Worm (Caenorhabditis elegans) whole organism, early embryonic: ENCODE data around the gene R160.13.

Experiments used
- B0310.2 ChIP-seq: sonication (generic microtip); optimal IDR thresholded peaks from 2 replicates; lab custom pipeline; 2016; ENCODE audit warnings: mild to moderate bottlenecking, missing genetic modification characterization, missing compliant biosample characterization
- F13C5.2 ChIP-seq: sonication (generic microtip); optimal IDR thresholded peaks from 2 replicates; lab custom pipeline; 2017; ENCODE audit warnings: mild to moderate bottlenecking, missing genetic modification characterization, inconsistent platforms, missing compliant biosample characterization
- aly-1 ChIP-seq: sonication (generic microtip); optimal IDR thresholded peaks from 2 replicates; lab custom pipeline; 2016; ENCODE audit warnings: missing genetic modification characterization, missing compliant biosample characterization
- ama-1 ChIP-seq: fragments of 150-350 bp; optimal IDR thresholded peaks from 2 replicates; lab custom pipeline; 2014
- flt-1 ChIP-seq: fragments of 200-800 bp; sonication (Bioruptor generic); IDR thresholded peaks from 2 replicates; pipeline ENCODE4 v1.3.6; 2022; ENCODE audit warnings: missing genetic modification characterization, missing compliant biosample characterization
- hmbx-1 ChIP-seq: sonication (generic microtip); optimal IDR thresholded peaks from 2 replicates; lab custom pipeline; 2016; ENCODE audit warnings: mild to moderate bottlenecking, missing genetic modification characterization, missing compliant biosample characterization
- hmg-4 ChIP-seq: fragments of 200-800 bp; sonication (Bioruptor generic); optimal IDR thresholded peaks from 2 replicates; lab custom pipeline; 2018; ENCODE audit warnings: mild to moderate bottlenecking, missing genetic modification characterization, missing compliant biosample characterization
- scrt-1 ChIP-seq: fragments of 200-800 bp; sonication (Bioruptor generic); IDR thresholded peaks from 2 replicates; pipeline ENCODE4 v1.3.6; 2022; ENCODE audit warnings: missing genetic modification characterization, missing compliant biosample characterization
- sea-1 ChIP-seq: fragments of 200-800 bp; sonication (Bioruptor generic); conservative IDR thresholded peaks from 2 replicates; pipeline ENCODE4 v1.3.6; 2022; ENCODE audit warnings: missing genetic modification characterization, missing compliant biosample characterization
- tbx-11 ChIP-seq: fragments of 200-800 bp; sonication (Bioruptor generic); IDR thresholded peaks from 2 replicates; pipeline ENCODE4 v1.3.6; 2022; ENCODE audit warnings: missing genetic modification characterization, missing compliant biosample characterization
- tbx-37 ChIP-seq: fragments of 200-800 bp; sonication (Bioruptor generic); conservative IDR thresholded peaks from 2 replicates; pipeline ENCODE4 v1.3.6; 2022; ENCODE audit warnings: missing genetic modification reagents, missing genetic modification characterization, missing compliant biosample characterization
- tra-4 ChIP-seq: sonication (generic microtip); optimal IDR thresholded peaks from 2 replicates; lab custom pipeline; 2017; ENCODE audit warnings: missing genetic modification characterization, missing compliant biosample characterization

DNA sequence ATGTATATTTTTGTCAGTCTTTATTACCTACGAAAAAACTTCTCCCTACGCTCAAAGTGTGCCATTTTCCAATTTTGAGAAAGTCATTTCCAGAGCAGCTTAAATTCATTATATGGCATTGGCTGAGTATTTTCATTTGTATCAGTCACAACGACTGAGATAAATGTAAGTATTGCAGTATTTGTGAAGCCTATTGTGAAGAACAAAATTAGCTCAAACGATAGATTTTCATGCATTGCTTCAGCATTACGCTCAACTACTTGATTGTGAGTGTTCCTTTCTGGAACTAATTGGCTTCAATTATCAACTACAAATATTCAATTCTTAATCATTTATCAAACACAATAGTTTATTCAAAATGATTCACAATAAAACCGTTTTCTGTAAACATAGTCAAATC lies 6.4 kb upstream of the R160.13 start, which contains the start of gene R160.12:
- TF ChIP-seq ama-1 (lab: Kevin White, UChicago) (no peak), flt-1 (no peak), B0310.2 (no peak), tra-4 (tag; lab: Kevin White, UChicago) (no peak), sea-1 (GFP tag; lab: Robert Waterston, UW) (no peak), tbx-11 (GFP tag; lab: Robert Waterston, UW) (no peak), hmg-4 (GFP tag; lab: Kevin White, UChicago) (no peak), aly-1 (tag; lab: Kevin White, UChicago) (no peak), tbx-37 (GFP tag; lab: Robert Waterston, UW) (no peak), hmbx-1 (tag; lab: Kevin White, UChicago) (no peak), F13C5.2 (tag; lab: Kevin White, UChicago) (no peak), scrt-1 (GFP tag; lab: Robert Waterston, UW) (no peak)
